Worm (Caenorhabditis elegans) whole organism, L3 larva: Measurements from ENCODE around the gene C54F6.20.

ENCODE experiments used
- ceh-82 ChIP-seq: fragments of 150-350 bp; optimal IDR thresholded peaks from 2 replicates; lab custom pipeline; 2014; ENCODE audit warnings: missing biosample characterization, missing genetic modification characterization
- egl-5 ChIP-seq: fragments of 150-350 bp; optimal IDR thresholded peaks from 2 replicates; lab custom pipeline; 2017; ENCODE audit warnings: missing biosample characterization, missing genetic modification reagents, missing genetic modification characterization, inconsistent platforms
- elt-2 ChIP-seq: sonication (generic microtip); optimal IDR thresholded peaks from 2 replicates; lab custom pipeline; 2016; ENCODE audit warnings: missing genetic modification reagents, mild to moderate bottlenecking, missing genetic modification characterization, missing compliant biosample characterization
- fos-1 ChIP-seq: fragments of 150-350 bp; optimal IDR thresholded peaks from 2 replicates; lab custom pipeline; 2014; ENCODE audit warnings: missing biosample characterization, missing genetic modification characterization
- lin-39 ChIP-seq: fragments of 150-350 bp; optimal IDR thresholded peaks from 2 replicates; lab custom pipeline; 2018; ENCODE audit warnings: missing biosample characterization, missing genetic modification reagents, missing genetic modification characterization
- lsy-12 ChIP-seq: sonication (generic microtip); optimal IDR thresholded peaks from 2 replicates; lab custom pipeline; 2016; ENCODE audit warnings: mild to moderate bottlenecking, missing genetic modification characterization, missing compliant biosample characterization
- mdl-1 ChIP-seq: fragments of 150-350 bp; optimal IDR thresholded peaks from 2 replicates; lab custom pipeline; 2014; ENCODE audit warnings: missing biosample characterization, missing genetic modification characterization
- nhr-23 ChIP-seq: fragments of 150-350 bp; optimal IDR thresholded peaks from 2 replicates; lab custom pipeline; 2014; ENCODE audit warnings: missing biosample characterization, missing genetic modification reagents, missing genetic modification characterization
- nhr-237 ChIP-seq: fragments of 150-350 bp; optimal IDR thresholded peaks from 2 replicates; lab custom pipeline; 2014; ENCODE audit warnings: missing biosample characterization, missing genetic modification characterization
- nhr-76 ChIP-seq: fragments of 150-350 bp; sonication (generic microtip); optimal IDR thresholded peaks from 5 replicates; lab custom pipeline; 2014; ENCODE audit warnings: missing biosample characterization, missing genetic modification characterization
- nhr-77 ChIP-seq: fragments of 150-350 bp; optimal IDR thresholded peaks from 2 replicates; lab custom pipeline; 2014; ENCODE audit warnings: missing biosample characterization, missing genetic modification characterization
- skn-1 ChIP-seq: fragments of 150-350 bp; optimal IDR thresholded peaks from 2 replicates; lab custom pipeline; 2014; ENCODE audit warnings: missing biosample characterization, missing genetic modification characterization
- zag-1 ChIP-seq: fragments of 150-350 bp; optimal IDR thresholded peaks from 2 replicates; lab custom pipeline; 2014; ENCODE audit warnings: missing biosample characterization, missing genetic modification characterization

ce11 chrV:7532947-7533346 lies 8.4 kb downstream of the C54F6.20 start, which contains the start of gene C54F6.3:
- no peak for TF ChIP-seq elt-2 (tag; lab: Kevin White, UChicago)
- no peak for TF ChIP-seq lin-39
- no peak for TF ChIP-seq nhr-77
- no peak for TF ChIP-seq fos-1
- TF ChIP-seq mdl-1 (tag; lab: Kevin White, UChicago): no peak
- TF ChIP-seq lsy-12: no peak
- TF ChIP-seq egl-5 (tag; lab: Kevin White, UChicago): no peak
- TF ChIP-seq ceh-82 (tag; lab: Kevin White, UChicago): no peak
- TF ChIP-seq nhr-237: no peak
- no peak for TF ChIP-seq nhr-76 (tag; lab: Kevin White, UChicago)
- no peak for TF ChIP-seq zag-1 (tag; lab: Kevin White, UChicago)
- TF ChIP-seq skn-1 (tag; lab: Kevin White, UChicago): no peak
- TF ChIP-seq nhr-23 (tag; lab: Kevin White, UChicago): no peak
